Fruit fly (Drosophila melanogaster) whole organism, embryonic: ENCODE results near the gene CG43063.

Experiments
- CG10979 ChIP-seq: fragments of 200-800 bp; sonication (Bioruptor generic); optimal IDR thresholded peaks from 2 replicates; lab custom pipeline; 2018; ENCODE audit warnings: missing biosample characterization, mild to moderate bottlenecking, missing genetic modification characterization, moderate library complexity
- CG12104 ChIP-seq: fragments of 200-800 bp; sonication (Bioruptor generic); optimal IDR thresholded peaks from 3 replicates; lab custom pipeline; 2016; ENCODE audit warnings: missing biosample characterization, missing genetic modification characterization
- CG6254 ChIP-seq: fragments of 200-800 bp; sonication (Bioruptor generic); optimal IDR thresholded peaks from 3 replicates; lab custom pipeline; 2017; ENCODE audit warnings: mild to moderate bottlenecking, missing biosample characterization, missing genetic modification reagents, missing genetic modification characterization
- CG8478 ChIP-seq: fragments of >200 bp; optimal IDR thresholded peaks from 2 replicates; lab custom pipeline; 2018
- CG9797 ChIP-seq: fragments of 200-800 bp; sonication (Bioruptor generic); optimal IDR thresholded peaks from 3 replicates; lab custom pipeline; 2018; ENCODE audit warnings: missing biosample characterization, mild to moderate bottlenecking, missing genetic modification characterization
- Ptx1 ChIP-seq: fragments of 200-800 bp; sonication (Bioruptor generic); IDR thresholded peaks from 2 replicates; pipeline ENCODE4 v1.3.6; 2022; ENCODE audit warnings: missing biosample characterization, missing genetic modification characterization
- Tbp ChIP-seq: fragments of >200 bp; optimal IDR thresholded peaks from 2 replicates; lab custom pipeline; 2018; ENCODE audit warnings: missing biosample characterization, missing genetic modification characterization
- ap ChIP-seq: fragments of 200-800 bp; sonication (Bioruptor generic); IDR thresholded peaks from 2 replicates; pipeline ENCODE4 v1.3.6; 2022; ENCODE audit warnings: missing biosample characterization, missing genetic modification characterization
- hth ChIP-seq: fragments of >200 bp; optimal IDR thresholded peaks from 2 replicates; lab custom pipeline; 2017; ENCODE audit warnings: inconsistent platforms

dm6 chr3R:13082382-13082781, 3.6 kb upstream of the CG43063 start:
- TF ChIP-seq CG6254 (GFP tag; lab: Kevin White, UChicago) (no peak), Tbp (GFP tag; lab: Kevin White, UChicago) (no peak), CG12104 (GFP tag; lab: Kevin White, UChicago) (no peak), hth (no peak), Ptx1 (GFP tag; lab: Robert Waterston, UW) (no peak), ap (no peak), CG10979 (tag; lab: Kevin White, UChicago) (no peak), CG9797 (GFP tag; lab: Kevin White, UChicago) (no peak), CG8478 (no peak)
